In genomic region chrV:10903748-10904147, ce11 we compare ENCODE assay signal across 3 worm cellular contexts.
TF ChIP-seq lines count a peak whose summit lies in the region.

Gene F32D8.15 (plus strand): TSS chrV:10904048.

TF ChIP-seq in whole organism, L1 larva, 84 proteins besides CTCF, POLR2A, EP300 and RAD21:
- TF ChIP-seq nhr-12 (tag; optimal IDR thresholded peaks at IDR 0.05; lab: Kevin White, UChicago): no peak
- TF ChIP-seq egl-27 (tag; optimal IDR thresholded peaks at IDR 0.05; lab: Kevin White, UChicago): no peak
- peak; percentile 40 for TF ChIP-seq lin-14 (GFP tag; optimal IDR thresholded peaks at IDR 0.05; lab: Kevin White, UChicago)
- TF ChIP-seq unc-62 (GFP tag; optimal IDR thresholded peaks at IDR 0.05; lab: Kevin White, UChicago): no peak
- TF ChIP-seq dsc-1 (tag; optimal IDR thresholded peaks at IDR 0.05; lab: Kevin White, UChicago): peak; percentile 4
- TF ChIP-seq snu-23 (GFP tag; optimal IDR thresholded peaks at IDR 0.05; lab: Kevin White, UChicago): no peak
- TF ChIP-seq nhr-20 (tag; optimal IDR thresholded peaks at IDR 0.05; lab: Kevin White, UChicago): no peak
TF ChIP-seq in whole organism, L1 larva: peak in this region for 2.

TF ChIP-seq in whole organism, late embryonic, 69 proteins besides CTCF, POLR2A, EP300 and RAD21:
- no peak for TF ChIP-seq ceh-2 (tag; optimal IDR thresholded peaks at IDR 0.05; lab: Kevin White, UChicago)
- TF ChIP-seq unc-42 (tag; optimal IDR thresholded peaks at IDR 0.05; lab: Kevin White, UChicago): peak; percentile 23
- no peak for TF ChIP-seq odd-2 (tag; optimal IDR thresholded peaks at IDR 0.05; lab: Kevin White, UChicago)
- TF ChIP-seq pat-9 (tag; optimal IDR thresholded peaks at IDR 0.05; lab: Kevin White, UChicago): no peak

TF ChIP-seq in whole organism, mixed stage, embryonic, 35 proteins besides CTCF, POLR2A, EP300 and RAD21:
- TF ChIP-seq ces-1 (GFP tag; optimal IDR thresholded peaks at IDR 0.05; lab: Kevin White, UChicago): peak; percentile 48
- no peak for TF ChIP-seq ceh-43 (GFP tag; optimal IDR thresholded peaks at IDR 0.05; lab: Kevin White, UChicago)
